Worm (Caenorhabditis elegans): Measurements from ENCODE around the gene F41E6.7.

The F41E6.7 gene

DNA sequence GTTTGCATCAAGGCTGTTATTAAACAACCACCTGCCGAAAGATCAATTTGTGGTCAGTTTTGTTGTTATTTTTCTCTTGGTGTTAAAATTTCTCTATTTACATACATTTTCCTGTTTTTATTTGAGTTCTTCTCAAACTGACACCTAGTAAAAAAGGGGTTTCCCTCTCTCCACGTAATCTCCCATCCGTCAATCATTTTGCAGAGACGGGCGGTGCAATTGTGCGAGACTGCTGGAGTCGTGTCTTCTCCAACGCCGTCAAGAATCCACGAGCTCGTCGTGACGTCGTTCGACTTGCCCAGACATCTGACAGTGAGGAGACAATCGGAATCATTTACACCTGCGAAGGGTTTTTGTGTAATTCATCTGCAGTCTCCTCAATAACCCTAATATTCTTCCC is 27.3 kb upstream of the F41E6.7 start:
- TF ChIP-seq ceh-48 (tag; optimal IDR thresholded peaks at IDR 0.05) (no peak), ceh-6 (GFP tag; optimal IDR thresholded peaks at IDR 0.05) (no peak), ceh-24 (tag; optimal IDR thresholded peaks at IDR 0.05) (no peak), hlh-8 (tag; optimal IDR thresholded peaks at IDR 0.05) (no peak), ceh-9 (tag; optimal IDR thresholded peaks at IDR 0.05) (no peak), hlh-13 (GFP tag; optimal IDR thresholded peaks at IDR 0.05) (no peak), unc-55 (GFP tag; optimal IDR thresholded peaks at IDR 0.05) (peak; percentile 12)

DNA sequence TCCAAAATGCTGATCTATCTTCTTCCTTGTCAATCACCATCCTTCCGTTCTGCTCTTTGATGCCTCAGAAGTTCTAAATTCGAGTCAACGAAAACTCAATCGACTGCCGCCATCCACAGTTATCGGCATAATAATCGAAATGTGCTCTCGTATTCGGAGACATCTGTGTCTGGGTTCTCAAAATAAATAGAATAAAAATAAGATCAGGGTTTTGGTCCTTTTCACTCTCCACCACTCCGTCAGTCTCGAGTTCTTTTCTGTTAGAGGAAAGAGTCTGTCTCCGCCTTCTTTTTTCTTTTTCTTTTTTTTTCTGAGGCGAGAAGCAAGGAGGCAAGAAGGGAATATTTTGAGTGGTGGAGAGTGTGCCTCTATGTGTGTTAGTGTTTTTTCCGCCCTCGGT is 24.7 kb upstream of the F41E6.7 start, which contains the start of gene F41E6.17:
Gene F41E6.17, plus strand, starts transcription at position 348 of the 400 bp plus-strand sequence.
- no peak for TF ChIP-seq tbx-7 (tag; optimal IDR thresholded peaks at IDR 0.05)
- peak; percentile 62 for TF ChIP-seq unc-42 (tag; optimal IDR thresholded peaks at IDR 0.05)

DNA sequence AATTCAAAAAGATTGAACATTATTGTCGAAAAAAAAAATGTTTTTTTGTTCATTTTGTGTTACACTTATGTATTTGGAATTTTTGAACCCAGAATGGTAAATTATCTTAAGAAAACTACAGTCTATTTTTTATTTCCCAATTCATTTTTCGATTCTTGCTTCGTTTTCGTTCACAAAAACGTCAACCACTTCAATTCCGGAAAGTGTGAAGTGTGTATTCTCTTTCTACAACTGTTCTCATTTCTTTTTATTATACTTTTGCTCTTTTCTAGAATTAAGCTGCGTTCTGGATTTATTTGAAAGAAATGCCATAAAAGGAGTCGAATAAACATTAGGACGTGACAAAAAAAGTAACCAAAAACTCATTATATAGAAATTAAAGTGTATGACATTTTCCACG is 23.2 kb upstream of the F41E6.7 start, which contains the start of gene F41E6.1:
Gene F41E6.1, plus strand, starts transcription at position 301 of the 400 bp plus-strand sequence.
- TF ChIP-seq fkh-6 (tag; optimal IDR thresholded peaks at IDR 0.05) (no peak), dve-1 (tag; optimal IDR thresholded peaks at IDR 0.05) (no peak), ets-4 (tag; optimal IDR thresholded peaks at IDR 0.05) (no peak), pat-9 (tag; optimal IDR thresholded peaks at IDR 0.05) (no peak), ceh-31 (tag; optimal IDR thresholded peaks at IDR 0.05) (no peak), unc-86 (tag; optimal IDR thresholded peaks at IDR 0.05) (no peak), pros-1 (tag; optimal IDR thresholded peaks at IDR 0.05) (no peak), lim-6 (tag; optimal IDR thresholded peaks at IDR 0.05) (no peak), gmeb-2 (tag; optimal IDR thresholded peaks at IDR 0.05) (no peak), hlh-15 (tag; optimal IDR thresholded peaks at IDR 0.05) (no peak)

DNA sequence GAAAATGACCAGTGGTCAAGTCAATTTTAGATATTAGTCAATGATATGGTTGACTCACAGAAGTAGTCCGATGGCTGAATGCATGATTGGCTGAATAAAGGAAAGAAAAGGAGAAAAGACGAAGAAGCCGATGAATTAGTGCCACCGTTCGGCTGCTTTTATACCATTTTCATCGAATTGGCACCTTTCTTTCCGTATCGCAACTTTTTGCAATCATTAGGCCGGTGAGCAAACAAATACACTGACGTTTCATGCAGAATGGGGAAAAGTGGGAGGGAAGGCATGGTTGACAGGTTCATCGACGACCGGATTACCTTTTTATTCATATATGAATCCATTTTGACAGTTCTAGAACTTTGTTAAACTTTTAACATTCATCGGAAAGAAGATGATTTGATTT is 22.1 kb upstream of the F41E6.7 start, which contains the start of gene idpc-2:
Gene idpc-2, minus strand, starts transcription at position 101 of the 400 bp plus-strand sequence.
- TF ChIP-seq pros-1 (tag; optimal IDR thresholded peaks at IDR 0.05): no peak
- no peak for TF ChIP-seq rnt-1 (tag; optimal IDR thresholded peaks at IDR 0.05)
- TF ChIP-seq ceh-2 (tag; optimal IDR thresholded peaks at IDR 0.05): no peak

DNA sequence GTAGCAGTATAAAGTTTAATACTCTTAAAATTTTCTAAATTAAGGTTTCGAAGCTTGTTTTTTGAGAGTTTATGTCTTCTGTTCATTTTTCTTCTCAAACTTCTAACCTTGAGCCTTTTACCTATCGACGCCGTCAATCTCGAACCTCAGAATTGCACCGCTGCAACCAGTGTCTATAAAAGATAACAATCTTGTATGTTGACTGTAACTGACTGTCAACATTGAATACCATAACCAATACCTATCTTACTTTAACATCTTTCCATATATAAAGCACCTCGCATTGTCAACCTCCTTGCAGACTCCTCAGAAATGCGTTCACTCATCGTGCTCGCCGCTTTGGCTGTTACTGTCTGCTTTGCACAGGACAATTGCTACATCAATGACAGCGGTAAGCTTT is 19.6 kb upstream of the F41E6.7 start, which contains the start of gene grd-5:
Gene grd-5, plus strand, starts transcription at position 295 of the 400 bp plus-strand sequence.
- no peak for TF ChIP-seq K09A11.1 (tag; optimal IDR thresholded peaks at IDR 0.05; ENCODE audit: insufficient read depth)
- no peak for TF ChIP-seq pat-9 (tag; optimal IDR thresholded peaks at IDR 0.05)
- no peak for TF ChIP-seq F13H6.1 (tag; optimal IDR thresholded peaks at IDR 0.05)
- no peak for TF ChIP-seq nhr-11 (tag; optimal IDR thresholded peaks at IDR 0.05)
- no peak for TF ChIP-seq Y22D7AL.16 (tag; optimal IDR thresholded peaks at IDR 0.05)
- no peak for TF ChIP-seq odd-2 (tag; optimal IDR thresholded peaks at IDR 0.05)
- TF ChIP-seq pha-4 (tag; optimal IDR thresholded peaks at IDR 0.05): no peak
- TF ChIP-seq unc-86 (tag; optimal IDR thresholded peaks at IDR 0.05): no peak
- TF ChIP-seq hlh-30 (tag; optimal IDR thresholded peaks at IDR 0.05; ENCODE audit: insufficient read depth): no peak
- no peak for TF ChIP-seq pha-2 (tag; optimal IDR thresholded peaks at IDR 0.05)
- no peak for TF ChIP-seq ceh-19 (GFP tag; optimal IDR thresholded peaks at IDR 0.05)
- no peak for TF ChIP-seq pros-1 (tag; optimal IDR thresholded peaks at IDR 0.05)
- no peak for TF ChIP-seq lin-11 (tag; optimal IDR thresholded peaks at IDR 0.05)

DNA sequence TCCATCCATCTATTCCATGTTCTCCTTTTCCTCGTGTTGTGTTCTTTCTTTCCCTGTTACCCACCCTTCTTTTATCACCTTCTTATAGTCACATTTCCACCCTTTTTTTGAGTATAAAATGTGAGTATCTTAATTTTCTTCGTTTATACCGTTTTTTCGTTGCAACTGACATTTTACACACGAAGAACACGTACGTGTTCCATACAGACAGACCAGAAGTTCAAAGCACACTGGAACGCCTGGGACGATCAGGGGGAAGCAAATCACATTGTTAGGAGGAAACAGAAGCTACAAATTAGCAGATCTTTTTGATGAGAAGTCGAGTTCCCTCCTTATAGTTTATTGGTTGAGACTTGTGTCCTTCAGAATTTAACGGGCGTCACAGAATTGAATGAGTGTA is 16.6 kb upstream of the F41E6.7 start:
- TF ChIP-seq tbx-7 (tag; optimal IDR thresholded peaks at IDR 0.05) (no peak), ceh-6 (GFP tag; optimal IDR thresholded peaks at IDR 0.05) (no peak), sox-4 (tag; optimal IDR thresholded peaks at IDR 0.05) (no peak), pha-4 (tag; optimal IDR thresholded peaks at IDR 0.05) (no peak)

Data from whole organism, late embryonic.